Fruit fly (Drosophila melanogaster) whole organism, embryonic: ENCODE data around the gene Fam92.
A peak's percentile ranks its signal among the peaks of the same experiment; 100 is the strongest.

ENCODE experiments used
- Abd-B ChIP-seq: fragments of 200-800 bp; sonication (Bioruptor generic); optimal IDR thresholded peaks from 2 replicates; lab custom pipeline; 2018; ENCODE audit warnings: missing biosample characterization, mild to moderate bottlenecking, missing genetic modification characterization, moderate library complexity
- Adf1 ChIP-seq: fragments of 200-800 bp; sonication (Bioruptor generic); IDR thresholded peaks from 2 replicates; pipeline ENCODE4 v1.3.6; 2022; ENCODE audit warnings: missing biosample characterization, missing genetic modification characterization
- B-H2 ChIP-seq: fragments of 200-800 bp; sonication (Bioruptor generic); optimal IDR thresholded peaks from 2 replicates; lab custom pipeline; 2018; ENCODE audit warnings: missing biosample characterization, mild to moderate bottlenecking, missing genetic modification characterization
- BEAF-32 ChIP-seq: fragments of 200-800 bp; sonication (Bioruptor generic); optimal IDR thresholded peaks from 3 replicates; lab custom pipeline; 2017; ENCODE audit warnings: missing biosample characterization, missing genetic modification characterization, mild to moderate bottlenecking, moderate library complexity, missing genetic modification reagents
- Bteb2 ChIP-seq: fragments of 200-800 bp; sonication (Bioruptor generic); optimal IDR thresholded peaks from 2 replicates; lab custom pipeline; 2016; ENCODE audit warnings: missing biosample characterization, missing genetic modification characterization
- CG10543 ChIP-seq: fragments of 200-800 bp; sonication (Bioruptor generic); optimal IDR thresholded peaks from 3 replicates; lab custom pipeline; 2017; ENCODE audit warnings: missing biosample characterization, mild to moderate bottlenecking, missing genetic modification characterization, moderate library complexity
- CG11085 ChIP-seq: fragments of 200-800 bp; sonication (Bioruptor generic); IDR thresholded peaks from 2 replicates; pipeline ENCODE4 v1.3.6; 2022; ENCODE audit warnings: missing biosample characterization, missing genetic modification characterization
- CG11093 ChIP-seq: fragments of 200-800 bp; sonication (Bioruptor generic); IDR thresholded peaks from 3 replicates; pipeline ENCODE4 v1.3.6; 2022; ENCODE audit warnings: missing biosample characterization, missing genetic modification characterization
- CG11398 ChIP-seq: fragments of 200-800 bp; sonication (Bioruptor generic); optimal IDR thresholded peaks from 2 replicates; lab custom pipeline; 2016; ENCODE audit warnings: missing biosample characterization, missing genetic modification characterization
- CG11695 ChIP-seq: fragments of 200-800 bp; sonication (Bioruptor generic); IDR thresholded peaks from 3 replicates; pipeline ENCODE4 v1.3.6; 2022; ENCODE audit warnings: missing biosample characterization, missing genetic modification characterization
- CG12659 ChIP-seq: fragments of 200-800 bp; sonication (Bioruptor generic); optimal IDR thresholded peaks from 3 replicates; lab custom pipeline; 2017; ENCODE audit warnings: mild to moderate bottlenecking, missing biosample characterization, missing genetic modification reagents, missing genetic modification characterization
- CG15073 ChIP-seq: fragments of 200-800 bp; sonication (Bioruptor generic); optimal IDR thresholded peaks from 2 replicates; lab custom pipeline; 2016; ENCODE audit warnings: missing biosample characterization, missing genetic modification characterization
- CG16815 ChIP-seq: fragments of 200-800 bp; sonication (Bioruptor generic); optimal IDR thresholded peaks from 3 replicates; lab custom pipeline; 2017; ENCODE audit warnings: missing biosample characterization, mild to moderate bottlenecking, missing genetic modification characterization
- CG17359 ChIP-seq: fragments of 200-800 bp; sonication (Bioruptor generic); optimal IDR thresholded peaks from 3 replicates; lab custom pipeline; 2018; ENCODE audit warnings: missing biosample characterization, mild to moderate bottlenecking, missing genetic modification characterization, moderate library complexity
- CG4360 ChIP-seq: fragments of 200-800 bp; sonication (Bioruptor generic); IDR thresholded peaks from 2 replicates; pipeline ENCODE4 v1.3.6; 2022; ENCODE audit warnings: missing biosample characterization, missing genetic modification characterization
- CG6689 ChIP-seq: fragments of 200-800 bp; sonication (Bioruptor generic); IDR thresholded peaks from 2 replicates; pipeline ENCODE4 v1.3.6; 2022; ENCODE audit warnings: missing biosample characterization, missing genetic modification characterization
- CG9797 ChIP-seq: fragments of 200-800 bp; sonication (Bioruptor generic); optimal IDR thresholded peaks from 3 replicates; lab custom pipeline; 2018; ENCODE audit warnings: missing biosample characterization, mild to moderate bottlenecking, missing genetic modification characterization
- Dad ChIP-seq: fragments of 200-800 bp; sonication (Bioruptor generic); optimal IDR thresholded peaks from 3 replicates; lab custom pipeline; 2016; ENCODE audit warnings: missing biosample characterization, missing genetic modification characterization
- Dbx ChIP-seq: fragments of 200-800 bp; sonication (Bioruptor generic); IDR thresholded peaks from 3 replicates; pipeline ENCODE4 v1.3.6; 2022; ENCODE audit warnings: missing biosample characterization, missing genetic modification characterization
- Dek ChIP-seq: fragments of 200-800 bp; sonication (Bioruptor generic); optimal IDR thresholded peaks from 3 replicates; lab custom pipeline; 2019; ENCODE audit warnings: missing biosample characterization, mild to moderate bottlenecking, missing genetic modification characterization, moderate library complexity
- Doc2 ChIP-seq: fragments of 200-800 bp; sonication (Bioruptor generic); IDR thresholded peaks from 2 replicates; pipeline ENCODE4 v1.3.6; 2022; ENCODE audit warnings: missing biosample characterization, missing genetic modification characterization
- ERR ChIP-seq: fragments of 200-800 bp; sonication (Bioruptor generic); optimal IDR thresholded peaks from 2 replicates; lab custom pipeline; 2016; ENCODE audit warnings: missing biosample characterization, missing genetic modification characterization
- Gsc ChIP-seq: fragments of 200-800 bp; sonication (Bioruptor generic); IDR thresholded peaks from 2 replicates; pipeline ENCODE4 v1.3.6; 2022; ENCODE audit warnings: missing biosample characterization, missing genetic modification characterization
- H2.0 ChIP-seq: fragments of 200-800 bp; sonication (Bioruptor generic); IDR thresholded peaks from 2 replicates; pipeline ENCODE4 v1.3.6; 2022; ENCODE audit warnings: missing biosample characterization, missing genetic modification characterization
- HLH4C ChIP-seq: fragments of 200-800 bp; sonication (Bioruptor generic); IDR thresholded peaks from 3 replicates; pipeline ENCODE4 v1.3.6; 2022; ENCODE audit warnings: missing biosample characterization, missing genetic modification characterization; ENCODE audit not compliant: partially characterized antibody
- Hey ChIP-seq: fragments of 200-800 bp; sonication (Bioruptor generic); optimal IDR thresholded peaks from 3 replicates; lab custom pipeline; 2018; ENCODE audit warnings: missing biosample characterization, mild to moderate bottlenecking, missing genetic modification characterization
- HmgZ ChIP-seq: fragments of 200-800 bp; sonication (Bioruptor generic); optimal IDR thresholded peaks from 2 replicates; lab custom pipeline; 2018; ENCODE audit warnings: missing biosample characterization, mild to moderate bottlenecking, missing genetic modification characterization
- Hr51 ChIP-seq, 2 experiments: fragments of 200-800 bp; sonication (Bioruptor generic); optimal IDR thresholded peaks; 2 replicates in 1 of 2; 3 replicates in 1 of 2; lab custom pipeline; 2016 to 2018; ENCODE audit warnings: missing biosample characterization in 2 of 2, missing genetic modification characterization in 2 of 2, mild to moderate bottlenecking in 1 of 2, moderate library complexity in 1 of 2
- Jarid2 ChIP-seq: fragments of 200-800 bp; sonication (Bioruptor generic); optimal IDR thresholded peaks from 3 replicates; lab custom pipeline; 2017; ENCODE audit warnings: mild to moderate bottlenecking, missing biosample characterization, missing genetic modification reagents, missing genetic modification characterization
- Meics ChIP-seq: fragments of 200-800 bp; sonication (Bioruptor generic); optimal IDR thresholded peaks from 2 replicates; lab custom pipeline; 2017; ENCODE audit warnings: missing biosample characterization, mild to moderate bottlenecking, missing genetic modification characterization
- NK7.1 ChIP-seq: fragments of 200-800 bp; sonication (Bioruptor generic); optimal IDR thresholded peaks from 3 replicates; lab custom pipeline; 2016; ENCODE audit warnings: missing biosample characterization, missing genetic modification characterization
- Neu2 ChIP-seq: fragments of 200-800 bp; sonication (Bioruptor generic); optimal IDR thresholded peaks from 3 replicates; lab custom pipeline; 2016; ENCODE audit warnings: missing biosample characterization, missing genetic modification characterization, borderline replicate concordance
- Nf-YC ChIP-seq: fragments of 200-800 bp; optimal IDR thresholded peaks from 3 replicates; lab custom pipeline; 2019; ENCODE audit warnings: missing biosample characterization, mild to moderate bottlenecking, missing genetic modification characterization, moderate library complexity
- Opbp ChIP-seq: fragments of 200-800 bp; sonication (Bioruptor generic); IDR thresholded peaks from 3 replicates; pipeline ENCODE4 v1.3.6; 2022; ENCODE audit warnings: missing biosample characterization, missing genetic modification characterization; ENCODE audit not compliant: partially characterized antibody
- ac ChIP-seq: fragments of 200-800 bp; sonication (Bioruptor generic); optimal IDR thresholded peaks from 3 replicates; lab custom pipeline; 2017; ENCODE audit warnings: missing biosample characterization, mild to moderate bottlenecking, missing genetic modification characterization
- bbx ChIP-seq: fragments of 200-800 bp; sonication (Bioruptor generic); IDR thresholded peaks from 2 replicates; pipeline ENCODE4 v1.3.6; 2022; ENCODE audit warnings: missing biosample characterization, missing genetic modification characterization; ENCODE audit not compliant: partially characterized antibody
- cg ChIP-seq: fragments of 200-800 bp; sonication (Bioruptor generic); optimal IDR thresholded peaks from 3 replicates; lab custom pipeline; 2019; ENCODE audit warnings: missing biosample characterization, mild to moderate bottlenecking, missing genetic modification characterization, moderate library complexity
- chif ChIP-seq, 2 experiments: fragments of 200-800 bp; sonication (Bioruptor generic); optimal IDR thresholded peaks; 3 replicates each; lab custom pipeline; 2016; ENCODE audit warnings: missing biosample characterization in 2 of 2, missing genetic modification characterization in 2 of 2
- croc ChIP-seq: fragments of 200-800 bp; sonication (Bioruptor generic); conservative IDR thresholded peaks from 3 replicates; pipeline ENCODE4 v1.3.6; 2022; ENCODE audit warnings: missing biosample characterization, missing genetic modification characterization
- disco-r ChIP-seq: fragments of 200-800 bp; sonication (Bioruptor generic); optimal IDR thresholded peaks from 2 replicates; lab custom pipeline; 2016; ENCODE audit warnings: missing biosample characterization, missing genetic modification characterization
- eve ChIP-seq, 2 experiments: fragments of >200 bp; optimal IDR thresholded peaks; 2 replicates each; lab custom pipeline; 2017; ENCODE audit warnings: missing biosample characterization in 2 of 2, missing genetic modification characterization in 2 of 2
- gcm2 ChIP-seq: fragments of 200-800 bp; sonication (Bioruptor generic); optimal IDR thresholded peaks from 2 replicates; lab custom pipeline; 2016; ENCODE audit warnings: missing biosample characterization, missing genetic modification characterization
- gfzf ChIP-seq: fragments of 200-800 bp; sonication (Bioruptor generic); optimal IDR thresholded peaks from 2 replicates; lab custom pipeline; 2016; ENCODE audit warnings: missing biosample characterization, mild to moderate bottlenecking, missing genetic modification characterization, moderate library complexity
- klu ChIP-seq: fragments of 200-800 bp; sonication (Bioruptor generic); IDR thresholded peaks from 2 replicates; pipeline ENCODE4 v1.3.6; 2022; ENCODE audit warnings: missing biosample characterization, missing genetic modification characterization
- mirr ChIP-seq: fragments of 200-800 bp; sonication (Bioruptor generic); optimal IDR thresholded peaks from 3 replicates; lab custom pipeline; 2018; ENCODE audit warnings: missing biosample characterization, mild to moderate bottlenecking, missing genetic modification characterization
- pzg ChIP-seq: fragments of 200-800 bp; sonication (Bioruptor generic); optimal IDR thresholded peaks from 3 replicates; lab custom pipeline; 2018; ENCODE audit warnings: missing biosample characterization, mild to moderate bottlenecking, missing genetic modification characterization, moderate library complexity
- row ChIP-seq: fragments of 200-800 bp; sonication (Bioruptor generic); IDR thresholded peaks from 3 replicates; pipeline ENCODE4 v1.3.6; 2022; ENCODE audit warnings: missing biosample characterization, missing genetic modification characterization
- sd ChIP-seq: fragments of 200-800 bp; sonication (Bioruptor generic); optimal IDR thresholded peaks from 3 replicates; lab custom pipeline; 2018; ENCODE audit warnings: missing biosample characterization, mild to moderate bottlenecking, missing genetic modification characterization, moderate library complexity
- slp2 ChIP-seq: fragments of 200-800 bp; sonication (Bioruptor generic); optimal IDR thresholded peaks from 2 replicates; lab custom pipeline; 2016; ENCODE audit warnings: missing biosample characterization, missing genetic modification characterization
- stwl ChIP-seq: fragments of 200-800 bp; sonication (Bioruptor generic); optimal IDR thresholded peaks from 3 replicates; lab custom pipeline; 2018; ENCODE audit warnings: missing biosample characterization, mild to moderate bottlenecking, missing genetic modification characterization, moderate library complexity
- tup ChIP-seq: fragments of 200-800 bp; sonication (Bioruptor generic); optimal IDR thresholded peaks from 2 replicates; lab custom pipeline; 2016; ENCODE audit warnings: missing biosample characterization, mild to moderate bottlenecking, missing genetic modification characterization, moderate library complexity

Gene Fam92

DNA sequence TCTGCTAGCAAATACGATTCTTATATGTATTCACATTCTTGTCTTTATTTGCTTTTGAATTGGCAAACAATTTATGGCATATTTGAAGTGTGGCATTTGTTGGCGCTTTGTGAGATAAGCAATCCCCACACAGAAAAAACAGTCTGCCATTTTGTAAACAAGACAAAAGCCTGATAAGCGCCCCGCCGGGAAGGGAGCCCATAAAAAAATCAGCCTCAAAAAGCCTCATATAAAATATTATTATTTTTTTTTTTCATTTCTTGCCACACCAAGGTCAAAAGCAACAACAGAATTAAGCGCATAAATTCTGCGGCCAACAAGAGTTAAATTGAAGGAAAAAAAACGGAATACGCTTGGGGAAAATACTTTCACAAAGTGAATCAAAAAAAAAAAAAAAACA, 50.6 kb downstream of the Fam92 start (continued):
- TF ChIP-seq gfzf (GFP tag; lab: Kevin White, UChicago) (no peak), stwl (tag; lab: Kevin White, UChicago) (no peak), BEAF-32 (GFP tag; lab: Kevin White, UChicago) (no peak), pzg (GFP tag; lab: Kevin White, UChicago) (no peak), B-H2 (peak; percentile 75), slp2 (GFP tag; lab: Kevin White, UChicago) (no peak), Doc2 (GFP tag; lab: Robert Waterston, UW) (no peak), disco-r (GFP tag; lab: Kevin White, UChicago) (no peak), ERR (GFP tag; lab: Kevin White, UChicago) (no peak), eve (GFP tag; optimal IDR thresholded peaks at IDR 0.05; lab: Kevin White, UChicago) (no peak), Nf-YC (no peak), Hey (peak; percentile 16), sd (tag; lab: Kevin White, UChicago) (peak; percentile 95), CG15073 (GFP tag; lab: Kevin White, UChicago) (no peak), HLH4C (GFP tag; lab: Robert Waterston, UW) (no peak), gcm2 (GFP tag; lab: Kevin White, UChicago) (no peak), Abd-B (GFP tag; lab: Kevin White, UChicago) (no peak), tup (GFP tag; lab: Kevin White, UChicago) (no peak), CG9797 (GFP tag; lab: Kevin White, UChicago) (no peak), CG11093 (GFP tag; lab: Robert Waterston, UW) (no peak), klu (GFP tag; lab: Robert Waterston, UW) (no peak), HmgZ (peak; percentile 49), CG12659 (GFP tag; lab: Kevin White, UChicago) (peak; percentile 38), ac (GFP tag; lab: Kevin White, UChicago) (no peak), CG11398 (GFP tag; lab: Kevin White, UChicago) (peak; percentile 17), H2.0 (GFP tag; lab: Robert Waterston, UW) (no peak), row (GFP tag; lab: Robert Waterston, UW) (no peak), Neu2 (GFP tag; lab: Kevin White, UChicago) (no peak), Jarid2 (peak; percentile 10), croc (GFP tag; lab: Robert Waterston, UW) (no peak), Hr51 (GFP tag; optimal IDR thresholded peaks at IDR 0.05; lab: Kevin White, UChicago) (peak in 1 of 2 experiments; percentile 16), chif (GFP tag; optimal IDR thresholded peaks at IDR 0.05; lab: Kevin White, UChicago) (no peak), Dad (GFP tag; lab: Kevin White, UChicago) (no peak), CG16815 (GFP tag; lab: Kevin White, UChicago) (no peak), Dek (no peak), CG6689 (GFP tag; lab: Robert Waterston, UW) (no peak), Meics (GFP tag; lab: Kevin White, UChicago) (peak; percentile 56), Dbx (GFP tag; lab: Robert Waterston, UW) (no peak), cg (GFP tag; lab: Kevin White, UChicago) (no peak), Opbp (GFP tag; lab: Robert Waterston, UW) (no peak), CG17359 (tag; lab: Kevin White, UChicago) (peak; percentile 29), CG10543 (peak; percentile 80), Bteb2 (GFP tag; lab: Kevin White, UChicago) (no peak), Gsc (no peak), mirr (GFP tag; lab: Kevin White, UChicago) (peak; percentile 76), Adf1 (no peak), CG11695 (GFP tag; lab: Robert Waterston, UW) (no peak), CG4360 (GFP tag; lab: Robert Waterston, UW) (no peak), NK7.1 (GFP tag; lab: Kevin White, UChicago) (no peak), CG11085 (GFP tag; lab: Robert Waterston, UW) (no peak), bbx (GFP tag; lab: Robert Waterston, UW) (no peak)
